Worm (Caenorhabditis elegans) whole organism, young adult: ENCODE measurements around the gene mlc-3.

Experiments
- B0035.1 ChIP-seq: sonication (generic microtip); optimal IDR thresholded peaks from 2 replicates; lab custom pipeline; 2016; ENCODE audit warnings: missing genetic modification characterization, mild to moderate bottlenecking, missing compliant biosample characterization, missing genotype, missing genetic modification reagents
- C17E4.6 ChIP-seq: fragments of 200-800 bp; sonication (Bioruptor generic); IDR thresholded peaks from 2 replicates; pipeline ENCODE4 v1.3.6; 2022; ENCODE audit warnings: missing genetic modification reagents, missing genetic modification characterization, missing compliant biosample characterization
- D2030.7 ChIP-seq: fragments of 200-800 bp; sonication (Bioruptor generic); IDR thresholded peaks from 2 replicates; pipeline ENCODE4 v1.3.6; 2022; ENCODE audit warnings: missing genetic modification reagents, missing genetic modification characterization, missing compliant biosample characterization
- F22D6.2 ChIP-seq: sonication (generic microtip); optimal IDR thresholded peaks from 2 replicates; lab custom pipeline; 2016; ENCODE audit warnings: mild to moderate bottlenecking, missing genetic modification characterization, missing compliant biosample characterization
- F37B4.10 ChIP-seq: fragments of 200-800 bp; sonication (Bioruptor generic); IDR thresholded peaks from 2 replicates; pipeline ENCODE4 v1.3.6; 2022; ENCODE audit warnings: missing genetic modification characterization, missing compliant biosample characterization
- F49E8.2 ChIP-seq: sonication (generic microtip); optimal IDR thresholded peaks from 3 replicates; lab custom pipeline; 2017; ENCODE audit warnings: missing genetic modification characterization, mild to moderate bottlenecking, missing compliant biosample characterization, antibody characterized with exemption, moderate library complexity; ENCODE audit not compliant: insufficient read depth
- F57A8.1 ChIP-seq: fragments of 200-800 bp; sonication (Bioruptor generic); optimal IDR thresholded peaks from 2 replicates; lab custom pipeline; 2018; ENCODE audit warnings: mild to moderate bottlenecking, missing genetic modification characterization, moderate library complexity, missing compliant biosample characterization
- T07F8.4 ChIP-seq: sonication (generic microtip); optimal IDR thresholded peaks from 2 replicates; lab custom pipeline; 2016; ENCODE audit warnings: mild to moderate bottlenecking, missing genetic modification characterization, moderate library complexity, missing compliant biosample characterization
- Y53G8AR.9 ChIP-seq: fragments of 200-800 bp; sonication (Bioruptor generic); conservative IDR thresholded peaks from 2 replicates; pipeline ENCODE4 v1.3.6; 2022; ENCODE audit warnings: missing genetic modification reagents, missing genetic modification characterization, missing compliant biosample characterization
- Y79H2A.3 ChIP-seq: fragments of 200-800 bp; sonication (Bioruptor generic); conservative IDR thresholded peaks from 2 replicates; pipeline ENCODE4 v1.3.6; 2022; ENCODE audit warnings: missing genetic modification reagents, missing genetic modification characterization, missing compliant biosample characterization
- akir-1 ChIP-seq: fragments of 200-800 bp; sonication (Bioruptor generic); optimal IDR thresholded peaks from 2 replicates; lab custom pipeline; 2018; ENCODE audit warnings: mild to moderate bottlenecking, missing genetic modification characterization, moderate library complexity, missing compliant biosample characterization
- aptf-2 ChIP-seq: fragments of 200-800 bp; sonication (Bioruptor generic); conservative IDR thresholded peaks from 2 replicates; pipeline ENCODE4 v1.3.6; 2022; ENCODE audit warnings: missing genetic modification reagents, missing genetic modification characterization, missing compliant biosample characterization
- aptf-3 ChIP-seq: fragments of 200-800 bp; sonication (Bioruptor generic); IDR thresholded peaks from 2 replicates; pipeline ENCODE4 v1.3.6; 2022; ENCODE audit warnings: missing genetic modification characterization, missing compliant biosample characterization
- attf-6 ChIP-seq: fragments of 200-800 bp; sonication (Bioruptor generic); IDR thresholded peaks from 2 replicates; pipeline ENCODE4 v1.3.6; 2022; ENCODE audit warnings: missing genetic modification reagents, missing genetic modification characterization, missing compliant biosample characterization
- bed-1 ChIP-seq: fragments of 200-800 bp; sonication (Bioruptor generic); IDR thresholded peaks from 2 replicates; pipeline ENCODE4 v1.3.6; 2022; ENCODE audit warnings: missing genetic modification reagents, missing genetic modification characterization, missing compliant biosample characterization
- ceh-40 ChIP-seq: fragments of 200-800 bp; sonication (Bioruptor generic); IDR thresholded peaks from 2 replicates; pipeline ENCODE4 v1.3.6; 2022; ENCODE audit warnings: missing genetic modification characterization, missing compliant biosample characterization
- ceh-58 ChIP-seq: fragments of 200-800 bp; sonication (Bioruptor generic); IDR thresholded peaks from 2 replicates; pipeline ENCODE4 v1.3.6; 2022; ENCODE audit warnings: missing genetic modification characterization, missing compliant biosample characterization
- die-1 ChIP-seq: sonication (generic microtip); optimal IDR thresholded peaks from 2 replicates; lab custom pipeline; 2016; ENCODE audit warnings: missing genotype, mild to moderate bottlenecking, missing genetic modification characterization, missing compliant biosample characterization
- dox-1 ChIP-seq: fragments of 200-800 bp; sonication (Bioruptor generic); IDR thresholded peaks from 2 replicates; pipeline ENCODE4 v1.3.6; 2022; ENCODE audit warnings: missing genetic modification reagents, missing genetic modification characterization, missing compliant biosample characterization
- dpff-1 ChIP-seq: sonication (generic microtip); optimal IDR thresholded peaks from 2 replicates; lab custom pipeline; 2017; ENCODE audit warnings: mild to moderate bottlenecking, missing genetic modification characterization, missing compliant biosample characterization
- egl-18 ChIP-seq: fragments of 200-800 bp; sonication (Bioruptor generic); IDR thresholded peaks from 2 replicates; pipeline ENCODE4 v1.3.6; 2022; ENCODE audit warnings: missing genetic modification reagents, missing genetic modification characterization, missing compliant biosample characterization
- fkh-3 ChIP-seq: sonication (generic microtip); optimal IDR thresholded peaks from 2 replicates; lab custom pipeline; 2016; ENCODE audit warnings: mild to moderate bottlenecking, missing genetic modification characterization, missing compliant biosample characterization
- hlh-12 ChIP-seq: sonication (generic microtip); optimal IDR thresholded peaks from 2 replicates; lab custom pipeline; 2016; ENCODE audit warnings: missing genetic modification characterization, missing compliant biosample characterization
- hlh-26 ChIP-seq: fragments of 200-800 bp; sonication (Bioruptor generic); conservative IDR thresholded peaks from 2 replicates; pipeline ENCODE4 v1.3.6; 2022; ENCODE audit warnings: missing genetic modification reagents, missing genetic modification characterization, missing compliant biosample characterization
- hmg-20 ChIP-seq: fragments of 200-800 bp; sonication (Bioruptor generic); IDR thresholded peaks from 2 replicates; pipeline ENCODE4 v1.3.6; 2022; ENCODE audit warnings: missing genetic modification reagents, missing genetic modification characterization, missing compliant biosample characterization
- lag-1 ChIP-seq: fragments of 200-800 bp; sonication (Bioruptor generic); IDR thresholded peaks from 2 replicates; pipeline ENCODE4 v1.3.6; 2022; ENCODE audit warnings: missing genetic modification reagents, missing genetic modification characterization, missing compliant biosample characterization
- let-526 ChIP-seq: fragments of 200-800 bp; sonication (Bioruptor generic); IDR thresholded peaks from 2 replicates; pipeline ENCODE4 v1.3.6; 2022; ENCODE audit warnings: missing genetic modification reagents, missing genetic modification characterization, missing compliant biosample characterization
- lin-35 ChIP-seq, 3 experiments: fragments of 150-350 bp in 2 of 3; sonication (generic microtip) in 1 of 3; optimal IDR thresholded peaks; 2 replicates each; lab custom pipeline; 2014 to 2018; ENCODE audit warnings: missing biosample characterization in 3 of 3, missing genetic modification characterization in 3 of 3, missing genetic modification reagents in 3 of 3
- lin-54 ChIP-seq: fragments of 200-800 bp; sonication (Bioruptor generic); optimal IDR thresholded peaks from 2 replicates; lab custom pipeline; 2018; ENCODE audit warnings: mild to moderate bottlenecking, missing genetic modification characterization, missing compliant biosample characterization
- lir-1 ChIP-seq: fragments of 200-800 bp; sonication (Bioruptor generic); conservative IDR thresholded peaks from 2 replicates; pipeline ENCODE4 v1.3.6; 2022; ENCODE audit warnings: missing genetic modification reagents, missing genetic modification characterization, missing compliant biosample characterization
- mcd-1 ChIP-seq: fragments of 200-800 bp; sonication (Bioruptor generic); IDR thresholded peaks from 2 replicates; pipeline ENCODE4 v1.3.6; 2022; ENCODE audit warnings: missing genetic modification reagents, missing genetic modification characterization, missing compliant biosample characterization
- mel-28 ChIP-seq: sonication (generic microtip); optimal IDR thresholded peaks from 2 replicates; lab custom pipeline; 2016; ENCODE audit warnings: borderline replicate concordance, mild to moderate bottlenecking, missing genetic modification characterization, missing compliant biosample characterization
- mes-4 ChIP-seq: sonication (generic microtip); optimal IDR thresholded peaks from 2 replicates; lab custom pipeline; 2016; ENCODE audit warnings: missing genotype, missing genetic modification characterization, missing compliant biosample characterization
- mxl-1 ChIP-seq: sonication (generic microtip); optimal IDR thresholded peaks from 2 replicates; lab custom pipeline; 2016; ENCODE audit warnings: missing genetic modification characterization, missing compliant biosample characterization
- nhr-27 ChIP-seq: fragments of 200-800 bp; sonication (Bioruptor generic); optimal IDR thresholded peaks from 2 replicates; lab custom pipeline; 2018; ENCODE audit warnings: mild to moderate bottlenecking, missing genetic modification characterization, moderate library complexity, missing compliant biosample characterization
- nhr-80 ChIP-seq: sonication (generic microtip); optimal IDR thresholded peaks from 2 replicates; lab custom pipeline; 2016; ENCODE audit warnings: missing genetic modification characterization, missing compliant biosample characterization
- nhr-90 ChIP-seq: sonication (generic microtip); optimal IDR thresholded peaks from 2 replicates; lab custom pipeline; 2016; ENCODE audit warnings: missing genotype, mild to moderate bottlenecking, missing genetic modification characterization, missing compliant biosample characterization
- pbrm-1 ChIP-seq: fragments of 200-800 bp; sonication (Bioruptor generic); IDR thresholded peaks from 2 replicates; pipeline ENCODE4 v1.3.6; 2022; ENCODE audit warnings: missing genetic modification reagents, missing genetic modification characterization, missing compliant biosample characterization
- rcor-1 ChIP-seq: fragments of 200-800 bp; sonication (Bioruptor generic); IDR thresholded peaks from 2 replicates; pipeline ENCODE4 v1.3.6; 2022; ENCODE audit warnings: missing genetic modification reagents, missing genetic modification characterization, missing compliant biosample characterization
- repo-1 ChIP-seq: sonication (generic microtip); optimal IDR thresholded peaks from 2 replicates; lab custom pipeline; 2017; ENCODE audit warnings: mild to moderate bottlenecking, missing genetic modification characterization, missing compliant biosample characterization
- snpc-1.3 ChIP-seq: sonication (generic microtip); optimal IDR thresholded peaks from 2 replicates; lab custom pipeline; 2017; ENCODE audit warnings: missing genetic modification characterization, mild to moderate bottlenecking, missing compliant biosample characterization, antibody characterized with exemption, moderate library complexity, missing genotype, missing genetic modification reagents; ENCODE audit not compliant: insufficient read depth
- snpc-3.4 ChIP-seq: sonication (generic microtip); optimal IDR thresholded peaks from 2 replicates; lab custom pipeline; 2017; ENCODE audit warnings: missing genetic modification characterization, mild to moderate bottlenecking, missing compliant biosample characterization, antibody characterized with exemption, moderate library complexity, missing genotype, missing genetic modification reagents
- sptf-2 ChIP-seq: fragments of 200-800 bp; sonication (Bioruptor generic); optimal IDR thresholded peaks from 2 replicates; lab custom pipeline; 2018; ENCODE audit warnings: mild to moderate bottlenecking, missing genetic modification characterization, missing compliant biosample characterization
- tbx-9 ChIP-seq: sonication (generic microtip); optimal IDR thresholded peaks from 2 replicates; lab custom pipeline; 2016; ENCODE audit warnings: borderline replicate concordance, missing genetic modification characterization, inconsistent platforms, missing compliant biosample characterization
- tlf-1 ChIP-seq: fragments of 200-800 bp; sonication (Bioruptor generic); optimal IDR thresholded peaks from 2 replicates; lab custom pipeline; 2018; ENCODE audit warnings: mild to moderate bottlenecking, missing genetic modification characterization, missing compliant biosample characterization
- unc-62 ChIP-seq: fragments of 150-350 bp; optimal IDR thresholded peaks from 2 replicates; lab custom pipeline; 2014; ENCODE audit warnings: missing biosample characterization, missing genetic modification reagents, missing genetic modification characterization
- xnd-1 ChIP-seq: sonication (generic microtip); optimal IDR thresholded peaks from 2 replicates; lab custom pipeline; 2016; ENCODE audit warnings: missing genotype, missing genetic modification reagents, missing genetic modification characterization, missing compliant biosample characterization
- ztf-28 ChIP-seq: fragments of 200-800 bp; sonication (Bioruptor generic); IDR thresholded peaks from 2 replicates; pipeline ENCODE4 v1.3.6; 2022; ENCODE audit warnings: missing genetic modification reagents, missing genetic modification characterization, missing compliant biosample characterization

The mlc-3 gene

ce11 chrIII:5601999-5602398, 37.2 kb downstream of the mlc-3 start (continued):
- TF ChIP-seq die-1 (tag; lab: Kevin White, UChicago), result peak; percentile 88
- TF ChIP-seq F49E8.2, result peak; percentile 91
- peak; percentile 87 for TF ChIP-seq T07F8.4 (tag; lab: Kevin White, UChicago)
- peak; percentile 68 for TF ChIP-seq Y53G8AR.9 (GFP tag; lab: Robert Waterston, UW)
- peak; percentile 74 for TF ChIP-seq lir-1 (GFP tag; lab: Robert Waterston, UW)
- TF ChIP-seq bed-1 (GFP tag; lab: Robert Waterston, UW), result 0 out of 2 replicates have a peak, but pooled peaks have one; percentile 59
- peak; percentile 78 for TF ChIP-seq dpff-1 (tag; lab: Kevin White, UChicago)
- peak; percentile 81 for TF ChIP-seq rcor-1 (GFP tag; lab: Robert Waterston, UW)
- peak; percentile 87 for TF ChIP-seq mes-4 (tag; lab: Kevin White, UChicago)
- TF ChIP-seq C17E4.6 (GFP tag; lab: Robert Waterston, UW), result peak; percentile 73; the same call in 1 of the 2 replicates
- TF ChIP-seq attf-6 (GFP tag; lab: Robert Waterston, UW), result 0 out of 2 replicates have a peak, but pooled peaks have one; percentile 72
- 0 out of 2 replicates have a peak, but pooled peaks have one; percentile 71 for TF ChIP-seq F37B4.10
- TF ChIP-seq repo-1 (tag; lab: Kevin White, UChicago), result peak; percentile 88
- peak; percentile 57 for TF ChIP-seq F57A8.1 (GFP tag; lab: Kevin White, UChicago)
- no peak for TF ChIP-seq akir-1 (GFP tag; lab: Kevin White, UChicago)
- TF ChIP-seq lin-35 (GFP tag; optimal IDR thresholded peaks at IDR 0.05; lab: Kevin White, UChicago), result peak in 1 of 3 experiments; percentile 57
- TF ChIP-seq F22D6.2 (tag; lab: Kevin White, UChicago), result peak; percentile 64
- TF ChIP-seq hlh-12 (tag; lab: Kevin White, UChicago), result no peak
- TF ChIP-seq aptf-2, result peak; percentile 67; the same call in 1 of the 2 replicates
- peak; percentile 72 for TF ChIP-seq snpc-3.4 (tag; lab: Kevin White, UChicago)
- TF ChIP-seq mxl-1 (tag; lab: Kevin White, UChicago), result peak; percentile 73
- 0 out of 2 replicates have a peak, but pooled peaks have one; percentile 50 for TF ChIP-seq ztf-28 (GFP tag; lab: Robert Waterston, UW)
- TF ChIP-seq tbx-9 (tag; lab: Kevin White, UChicago), result peak; percentile 13
- peak; percentile 59 for TF ChIP-seq fkh-3
- no peak for TF ChIP-seq let-526 (GFP tag; lab: Robert Waterston, UW)
- peak; percentile 50 for TF ChIP-seq nhr-80 (tag; lab: Kevin White, UChicago)
- TF ChIP-seq lag-1 (GFP tag; lab: Robert Waterston, UW), result no peak
- TF ChIP-seq pbrm-1 (GFP tag; lab: Robert Waterston, UW), result peak; percentile 85
- TF ChIP-seq ceh-58, result no peak
- peak; percentile 86 for TF ChIP-seq snpc-1.3 (tag; lab: Kevin White, UChicago)
- peak; percentile 36 for TF ChIP-seq B0035.1 (tag; lab: Kevin White, UChicago)
- peak; percentile 70 for TF ChIP-seq D2030.7 (GFP tag; lab: Robert Waterston, UW)
- no peak for TF ChIP-seq unc-62
- peak; percentile 84 for TF ChIP-seq dox-1
- no peak for TF ChIP-seq Y79H2A.3 (GFP tag; lab: Robert Waterston, UW)
- TF ChIP-seq lin-54 (GFP tag; lab: Kevin White, UChicago), result peak; percentile 75
- peak; percentile 74 for TF ChIP-seq tlf-1 (GFP tag; lab: Kevin White, UChicago)
- peak; percentile 79; the same call in 1 of the 2 replicates for TF ChIP-seq egl-18 (GFP tag; lab: Robert Waterston, UW)
- peak; percentile 82 for TF ChIP-seq sptf-2
- no peak for TF ChIP-seq mel-28 (tag; lab: Kevin White, UChicago)
- TF ChIP-seq mcd-1 (GFP tag; lab: Robert Waterston, UW), result peak; percentile 74
- peak; percentile 41 for TF ChIP-seq nhr-27 (tag; lab: Kevin White, UChicago)
- peak; percentile 77; the same call in 1 of the 2 replicates for TF ChIP-seq hmg-20
- TF ChIP-seq nhr-90 (tag; lab: Kevin White, UChicago), result peak; percentile 92
- TF ChIP-seq ceh-40 (GFP tag; lab: Robert Waterston, UW), result peak; percentile 87; the same call in 1 of the 2 replicates
- TF ChIP-seq aptf-3 (GFP tag; lab: Robert Waterston, UW), result peak; percentile 64; the same call in 1 of the 2 replicates
- no peak for TF ChIP-seq xnd-1
- no peak for TF ChIP-seq hlh-26 (GFP tag; lab: Robert Waterston, UW)
